Worm (Caenorhabditis elegans): ENCODE results near the gene hpo-29.

hpo-29 gene

DNA sequence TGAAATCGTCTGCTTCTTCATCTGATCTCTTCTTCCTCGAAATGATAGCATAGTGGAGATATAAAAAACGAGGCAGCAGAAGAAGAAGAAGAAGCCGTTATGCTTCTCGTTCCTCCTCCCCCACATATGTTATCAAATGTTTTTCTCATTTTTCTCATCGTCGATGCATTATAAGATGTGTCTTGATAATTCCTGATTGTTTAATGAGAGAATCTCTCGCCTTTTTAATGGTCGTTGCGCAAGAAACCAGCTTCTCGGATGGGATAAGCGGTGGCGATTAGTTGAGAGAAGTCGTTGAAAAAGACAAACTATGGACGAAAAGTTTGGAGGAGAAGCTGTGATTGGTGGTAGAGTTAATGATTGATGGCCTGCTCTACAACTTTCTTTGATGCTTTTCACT is 58.9 kb downstream of the hpo-29 start, which contains the start of gene Y50D7A.13:
Gene Y50D7A.13 (minus strand): TSS at position 101 of the 400 bp plus-strand sequence.
- TF ChIP-seq ceh-88 (GFP tag; IDR thresholded peaks at IDR 0.05) (no peak), ceh-63 (GFP tag; optimal IDR thresholded peaks at IDR 0.05) (no peak), hlh-17 (GFP tag; optimal IDR thresholded peaks at IDR 0.05; ENCODE audit: borderline replicate concordance) (no peak), rnt-1 (tag; optimal IDR thresholded peaks at IDR 0.05) (no peak), lir-3 (tag; optimal IDR thresholded peaks at IDR 0.05; ENCODE audit: poor library complexity) (no peak), egl-13 (tag; optimal IDR thresholded peaks at IDR 0.05) (no peak)

DNA sequence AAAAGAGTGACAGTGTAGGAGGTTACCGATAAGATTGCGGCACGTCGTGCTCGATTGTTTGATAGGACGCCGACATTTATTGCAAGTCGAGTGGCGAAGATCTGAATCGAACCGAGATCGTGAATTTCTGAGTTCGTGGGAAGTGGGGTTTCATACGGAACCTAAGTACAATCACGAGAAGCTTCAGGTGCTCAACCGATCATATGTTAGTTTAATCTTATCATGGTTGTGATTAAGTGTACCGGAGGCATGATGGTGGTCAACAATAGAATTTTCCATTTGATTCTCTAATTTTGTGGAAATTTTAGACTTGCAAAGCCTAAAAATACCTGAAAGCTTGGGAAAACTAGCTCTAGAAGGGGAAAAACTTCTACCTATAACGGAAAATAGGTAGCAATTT is 62.8 kb downstream of the hpo-29 start, which contains the start of gene ads-1:
Gene ads-1 (minus strand): TSS at position 101 of the 400 bp plus-strand sequence.
- TF ChIP-seq ceh-82 (tag; optimal IDR thresholded peaks at IDR 0.05) (no peak), C04F5.9 (tag; optimal IDR thresholded peaks at IDR 0.05) (no peak), nhr-12 (tag; optimal IDR thresholded peaks at IDR 0.05) (no peak), ceh-8 (GFP tag; optimal IDR thresholded peaks at IDR 0.05) (no peak), hlh-4 (tag; optimal IDR thresholded peaks at IDR 0.05) (no peak), lin-14 (GFP tag; optimal IDR thresholded peaks at IDR 0.05) (no peak), efl-3 (GFP tag; optimal IDR thresholded peaks at IDR 0.05) (no peak)

DNA sequence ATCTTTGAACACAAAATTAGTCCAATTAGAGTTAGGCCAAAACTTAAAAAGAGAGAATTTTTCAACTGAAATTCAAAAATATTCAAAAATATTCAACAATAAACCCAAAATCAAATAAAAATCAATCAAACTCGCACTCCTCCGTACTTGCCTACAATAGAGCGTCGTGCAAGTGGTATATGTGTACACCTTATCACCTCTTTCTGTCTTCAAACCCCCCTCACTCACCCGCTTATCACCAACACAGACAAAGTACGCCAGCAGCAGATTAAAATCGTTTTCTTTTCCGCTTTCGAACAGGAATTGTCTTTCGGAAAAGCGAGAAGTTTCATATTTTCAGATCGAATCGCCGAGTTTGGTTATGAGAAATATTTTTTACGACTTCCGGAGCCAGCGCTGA is 63.6 kb downstream of the hpo-29 start:
- TF ChIP-seq xbp-1 (tag; optimal IDR thresholded peaks at IDR 0.05) (no peak), elt-2 (tag; optimal IDR thresholded peaks at IDR 0.05) (peak; percentile 43)
